Fruit fly (Drosophila melanogaster): ENCODE results near the gene CG2901.

- TF ChIP-seq CG8478 (optimal IDR thresholded peaks at IDR 0.05): no peak
- no peak for TF ChIP-seq pan (optimal IDR thresholded peaks at IDR 0.05)
These were observed 39.6 kb upstream of the CG2901 start for dm6 chrX:3788432-3788831.

Measured in whole organism.